Worm (Caenorhabditis elegans): ENCODE results near the gene srh-15.

srh-15 gene

ce11 chrV:13352415-13352814 is 31.6 kb downstream of the srh-15 start:
- no peak for TF ChIP-seq sea-1 (GFP tag; conservative IDR thresholded peaks at IDR 0.05)
- no peak for TF ChIP-seq ama-1 (optimal IDR thresholded peaks at IDR 0.05)
- no peak for TF ChIP-seq hnd-1 (tag; optimal IDR thresholded peaks at IDR 0.05)
- no peak for TF ChIP-seq tra-4 (tag; optimal IDR thresholded peaks at IDR 0.05)
- no peak for TF ChIP-seq flt-1 (GFP tag; IDR thresholded peaks at IDR 0.05)
- no peak for TF ChIP-seq hmg-4 (GFP tag; optimal IDR thresholded peaks at IDR 0.05)
- TF ChIP-seq hmbx-1 (tag; optimal IDR thresholded peaks at IDR 0.05), result no peak
- no peak for TF ChIP-seq scrt-1 (GFP tag; IDR thresholded peaks at IDR 0.05)
- TF ChIP-seq aly-1 (tag; optimal IDR thresholded peaks at IDR 0.05), result no peak
- TF ChIP-seq tbx-11 (GFP tag; IDR thresholded peaks at IDR 0.05), result no peak
- no peak for TF ChIP-seq B0310.2 (tag; optimal IDR thresholded peaks at IDR 0.05)

ce11 chrV:13356210-13356609 is 35.4 kb downstream of the srh-15 start:
- TF ChIP-seq hmbx-1 (tag; optimal IDR thresholded peaks at IDR 0.05), result no peak
- TF ChIP-seq ceh-36 (tag; optimal IDR thresholded peaks at IDR 0.05), result no peak
- no peak for TF ChIP-seq scrt-1 (GFP tag; IDR thresholded peaks at IDR 0.05)
- no peak for TF ChIP-seq ets-7 (tag; optimal IDR thresholded peaks at IDR 0.05)
- TF ChIP-seq tra-4 (tag; optimal IDR thresholded peaks at IDR 0.05), result no peak
- no peak for TF ChIP-seq ama-1 (optimal IDR thresholded peaks at IDR 0.05)
- TF ChIP-seq F13C5.2 (tag; optimal IDR thresholded peaks at IDR 0.05), result no peak
- no peak for TF ChIP-seq hmg-4 (GFP tag; optimal IDR thresholded peaks at IDR 0.05)
- TF ChIP-seq pes-1 (GFP tag; IDR thresholded peaks at IDR 0.05), result no peak
- TF ChIP-seq tbx-11 (GFP tag; IDR thresholded peaks at IDR 0.05), result no peak
- no peak for TF ChIP-seq tbx-37 (GFP tag; conservative IDR thresholded peaks at IDR 0.05)
- no peak for TF ChIP-seq B0310.2 (tag; optimal IDR thresholded peaks at IDR 0.05)
- TF ChIP-seq sea-1 (GFP tag; conservative IDR thresholded peaks at IDR 0.05), result no peak

DNA sequence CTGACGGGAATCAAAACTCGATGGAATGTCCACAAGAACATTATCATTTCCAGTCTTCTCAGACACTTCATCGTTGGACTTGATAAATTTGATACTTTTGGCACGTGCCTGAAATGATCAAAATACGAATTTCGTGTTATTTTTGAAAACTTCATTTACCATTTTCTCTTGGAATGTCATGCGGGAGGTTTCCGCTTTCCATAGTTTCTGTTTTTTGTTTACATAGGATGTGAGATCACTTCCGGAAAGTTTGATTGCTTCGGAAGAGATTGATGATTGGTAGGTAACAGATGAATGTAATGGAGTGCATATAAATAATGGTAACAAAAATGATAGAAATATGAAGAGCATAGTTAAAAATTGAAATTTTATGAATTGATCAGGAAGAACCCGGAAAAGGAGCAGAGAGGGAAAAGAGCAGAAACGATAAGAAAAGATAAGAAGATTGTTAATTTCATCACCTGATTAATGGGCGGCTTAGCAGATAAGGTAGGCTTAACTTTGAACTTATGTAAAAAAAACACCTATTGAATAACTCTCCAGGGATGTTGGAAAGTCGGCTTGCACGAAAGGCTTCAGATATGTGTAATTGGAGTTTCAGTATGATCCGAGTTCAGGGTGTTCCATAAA is 37.0 kb downstream of the srh-15 start, which contains the start of gene F32H5.1:
Gene F32H5.1 (minus strand): TSS at position 386 of the 630 bp plus-strand sequence.
- TF ChIP-seq ceh-36 (tag; optimal IDR thresholded peaks at IDR 0.05), result no peak
- TF ChIP-seq flt-1 (GFP tag; IDR thresholded peaks at IDR 0.05), result no peak
- TF ChIP-seq hmg-4 (GFP tag; optimal IDR thresholded peaks at IDR 0.05), result no peak
- no peak for TF ChIP-seq B0310.2 (tag; optimal IDR thresholded peaks at IDR 0.05)

- TF ChIP-seq pes-1 (GFP tag; IDR thresholded peaks at IDR 0.05) (no peak), hnd-1 (tag; optimal IDR thresholded peaks at IDR 0.05) (no peak), sea-1 (GFP tag; conservative IDR thresholded peaks at IDR 0.05) (no peak), ceh-13 (GFP tag; optimal IDR thresholded peaks at IDR 0.05) (no peak), ama-1 (optimal IDR thresholded peaks at IDR 0.05) (no peak), hmbx-1 (tag; optimal IDR thresholded peaks at IDR 0.05) (no peak), ets-7 (tag; optimal IDR thresholded peaks at IDR 0.05) (no peak), ceh-36 (tag; optimal IDR thresholded peaks at IDR 0.05) (no peak), F13C5.2 (tag; optimal IDR thresholded peaks at IDR 0.05) (no peak), flt-1 (GFP tag; IDR thresholded peaks at IDR 0.05) (no peak), tbx-37 (GFP tag; conservative IDR thresholded peaks at IDR 0.05) (no peak), tra-4 (tag; optimal IDR thresholded peaks at IDR 0.05) (no peak), B0310.2 (tag; optimal IDR thresholded peaks at IDR 0.05) (no peak), aly-1 (tag; optimal IDR thresholded peaks at IDR 0.05) (no peak), hmg-4 (GFP tag; optimal IDR thresholded peaks at IDR 0.05) (no peak), tbx-11 (GFP tag; IDR thresholded peaks at IDR 0.05) (no peak), scrt-1 (GFP tag; IDR thresholded peaks at IDR 0.05) (no peak)
These were observed 38.2 kb downstream of the srh-15 start, which contains the start of gene F32H5.3 for ce11 chrV:13358823-13359592. Gene F32H5.3, plus strand, starts transcription at chrV:13359335.

- TF ChIP-seq ceh-36 (tag; optimal IDR thresholded peaks at IDR 0.05), result no peak
- TF ChIP-seq tra-4 (tag; optimal IDR thresholded peaks at IDR 0.05), result no peak
- TF ChIP-seq ceh-13 (GFP tag; optimal IDR thresholded peaks at IDR 0.05), result no peak
- TF ChIP-seq aly-1 (tag; optimal IDR thresholded peaks at IDR 0.05), result no peak
- no peak for TF ChIP-seq hmg-4 (GFP tag; optimal IDR thresholded peaks at IDR 0.05)
- TF ChIP-seq flt-1 (GFP tag; IDR thresholded peaks at IDR 0.05), result no peak
- TF ChIP-seq hmbx-1 (tag; optimal IDR thresholded peaks at IDR 0.05), result no peak
- no peak for TF ChIP-seq tbx-37 (GFP tag; conservative IDR thresholded peaks at IDR 0.05)
- no peak for TF ChIP-seq F13C5.2 (tag; optimal IDR thresholded peaks at IDR 0.05)
- TF ChIP-seq sea-1 (GFP tag; conservative IDR thresholded peaks at IDR 0.05), result no peak
- TF ChIP-seq tbx-11 (GFP tag; IDR thresholded peaks at IDR 0.05), result no peak
- no peak for TF ChIP-seq scrt-1 (GFP tag; IDR thresholded peaks at IDR 0.05)
- no peak for TF ChIP-seq ets-7 (tag; optimal IDR thresholded peaks at IDR 0.05)
- no peak for TF ChIP-seq ama-1 (optimal IDR thresholded peaks at IDR 0.05)
These were observed 39.5 kb downstream of the srh-15 start, which contains the start of gene F32H5.4 for ce11 chrV:13360254-13360653. Gene F32H5.4, plus strand, starts transcription at chrV:13360554.

- no peak for TF ChIP-seq ets-7 (tag; optimal IDR thresholded peaks at IDR 0.05)
- TF ChIP-seq sea-1 (GFP tag; conservative IDR thresholded peaks at IDR 0.05), result no peak
- TF ChIP-seq F13C5.2 (tag; optimal IDR thresholded peaks at IDR 0.05), result no peak
- TF ChIP-seq tra-4 (tag; optimal IDR thresholded peaks at IDR 0.05), result no peak
- TF ChIP-seq pes-1 (GFP tag; IDR thresholded peaks at IDR 0.05), result no peak
- TF ChIP-seq tbx-37 (GFP tag; conservative IDR thresholded peaks at IDR 0.05), result no peak
- no peak for TF ChIP-seq ceh-36 (tag; optimal IDR thresholded peaks at IDR 0.05)
- TF ChIP-seq hmg-4 (GFP tag; optimal IDR thresholded peaks at IDR 0.05), result no peak
- no peak for TF ChIP-seq hmbx-1 (tag; optimal IDR thresholded peaks at IDR 0.05)
- TF ChIP-seq flt-1 (GFP tag; IDR thresholded peaks at IDR 0.05), result no peak
- TF ChIP-seq hnd-1 (tag; optimal IDR thresholded peaks at IDR 0.05), result no peak
- no peak for TF ChIP-seq tbx-11 (GFP tag; IDR thresholded peaks at IDR 0.05)
- no peak for TF ChIP-seq aly-1 (tag; optimal IDR thresholded peaks at IDR 0.05)
- no peak for TF ChIP-seq ceh-13 (GFP tag; optimal IDR thresholded peaks at IDR 0.05)
- TF ChIP-seq scrt-1 (GFP tag; IDR thresholded peaks at IDR 0.05), result no peak
- no peak for TF ChIP-seq B0310.2 (tag; optimal IDR thresholded peaks at IDR 0.05)
These were observed 42.6 kb downstream of the srh-15 start, which contains the start of gene srg-46 for ce11 chrV:13363415-13363814. Gene srg-46, plus strand, starts transcription at chrV:13363715.

DNA sequence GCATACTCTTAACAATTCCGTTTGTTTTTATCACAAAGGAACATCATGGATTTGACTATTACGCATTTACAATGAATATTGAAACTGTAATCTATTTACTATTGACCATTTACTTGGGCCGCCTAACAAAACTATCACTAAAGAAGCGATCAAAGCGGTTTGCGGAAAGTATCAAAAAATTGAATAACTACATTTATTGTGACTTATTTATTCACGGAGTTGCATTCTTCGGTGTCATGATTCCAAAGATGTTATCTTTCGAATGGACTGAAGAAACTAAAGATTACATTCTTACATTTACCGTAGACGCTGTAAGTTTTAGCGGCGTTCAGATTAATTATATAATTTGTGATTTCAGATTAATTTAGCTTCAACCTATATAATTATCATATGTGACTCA is 43.5 kb downstream of the srh-15 start:
- no peak for TF ChIP-seq aly-1 (tag; optimal IDR thresholded peaks at IDR 0.05)
- no peak for TF ChIP-seq tra-4 (tag; optimal IDR thresholded peaks at IDR 0.05)
- TF ChIP-seq ceh-13 (GFP tag; optimal IDR thresholded peaks at IDR 0.05), result no peak
